Worm (Caenorhabditis elegans) whole organism, late embryonic: ENCODE measurements around the gene T21E8.5.

Experiments used
- Y22D7AL.16 ChIP-seq: sonication (generic microtip); optimal IDR thresholded peaks from 2 replicates; lab custom pipeline; 2016; ENCODE audit warnings: missing genetic modification characterization, missing compliant biosample characterization
- lin-11 ChIP-seq: fragments of 200-800 bp; sonication (Bioruptor generic); optimal IDR thresholded peaks from 2 replicates; lab custom pipeline; 2018; ENCODE audit warnings: mild to moderate bottlenecking, missing genetic modification characterization, missing compliant biosample characterization
- pax-1 ChIP-seq: fragments of 150-350 bp; optimal IDR thresholded peaks from 2 replicates; lab custom pipeline; 2014; ENCODE audit warnings: missing biosample characterization, missing genetic modification characterization
- tbx-2 ChIP-seq: sonication (generic microtip); optimal IDR thresholded peaks from 2 replicates; lab custom pipeline; 2016; ENCODE audit warnings: missing genetic modification characterization, missing compliant biosample characterization

- TF ChIP-seq tbx-2 (tag; lab: Kevin White, UChicago), result no peak
- no peak for TF ChIP-seq lin-11 (tag; lab: Kevin White, UChicago)
- TF ChIP-seq Y22D7AL.16, result no peak
- TF ChIP-seq pax-1 (tag; lab: Kevin White, UChicago), result no peak
These were observed 5.5 kb upstream of the T21E8.5 start, which contains the start of gene T21E8.4 for ce11 chrX:10880509-10880908.
